Fruit fly (Drosophila melanogaster): ENCODE measurements around the gene Chrac-14.

- no peak for TF ChIP-seq woc (GFP tag; optimal IDR thresholded peaks at IDR 0.05)
- no peak for TF ChIP-seq rgr (GFP tag; optimal IDR thresholded peaks at IDR 0.05)
- TF ChIP-seq psq (GFP tag; optimal IDR thresholded peaks at IDR 0.05): no peak
- TF ChIP-seq Jra (GFP tag; optimal IDR thresholded peaks at IDR 0.05): no peak
- TF ChIP-seq Hr83 (GFP tag; optimal IDR thresholded peaks at IDR 0.05; ENCODE audit: poor library complexity, severe bottlenecking): no peak
- TF ChIP-seq Hnf4 (GFP tag; optimal IDR thresholded peaks at IDR 0.05): no peak
- no peak for TF ChIP-seq Sp1 (GFP tag; optimal IDR thresholded peaks at IDR 0.05)
- TF ChIP-seq usp (GFP tag; optimal IDR thresholded peaks at IDR 0.05): no peak
These were observed 42.4 kb upstream of the Chrac-14 start, which contains the start of gene Peritrophin-15b for dm6 chr2L:8394840-8395239.
